Fruit fly (Drosophila melanogaster) whole organism, embryonic: ENCODE results near the gene CG31870.
A peak's percentile ranks its signal among the peaks of the same experiment; 100 is the strongest.

Experiments used
- Atf6 ChIP-seq: fragments of 200-800 bp; sonication (Bioruptor generic); IDR thresholded peaks from 2 replicates; pipeline ENCODE4 v1.3.6; 2022; ENCODE audit warnings: missing biosample characterization, missing genetic modification characterization
- CG10979 ChIP-seq: fragments of 200-800 bp; sonication (Bioruptor generic); optimal IDR thresholded peaks from 2 replicates; lab custom pipeline; 2018; ENCODE audit warnings: missing biosample characterization, mild to moderate bottlenecking, missing genetic modification characterization, moderate library complexity
- CG11085 ChIP-seq: fragments of 200-800 bp; sonication (Bioruptor generic); IDR thresholded peaks from 2 replicates; pipeline ENCODE4 v1.3.6; 2022; ENCODE audit warnings: missing biosample characterization, missing genetic modification characterization
- CG11504 ChIP-seq: fragments of 200-800 bp; sonication (Bioruptor generic); optimal IDR thresholded peaks from 3 replicates; lab custom pipeline; 2019; ENCODE audit warnings: missing biosample characterization, mild to moderate bottlenecking, missing genetic modification characterization, moderate library complexity
- CG12769 ChIP-seq: fragments of 200-800 bp; sonication (Bioruptor generic); optimal IDR thresholded peaks from 2 replicates; lab custom pipeline; 2019; ENCODE audit warnings: missing biosample characterization, mild to moderate bottlenecking, missing genetic modification characterization, moderate library complexity
- CG13123 ChIP-seq: fragments of 200-800 bp; sonication (Bioruptor generic); optimal IDR thresholded peaks from 2 replicates; lab custom pipeline; 2016; ENCODE audit warnings: missing biosample characterization, missing genetic modification characterization
- CG13296 ChIP-seq: fragments of 200-800 bp; sonication (Bioruptor generic); optimal IDR thresholded peaks from 3 replicates; lab custom pipeline; 2018; ENCODE audit warnings: missing biosample characterization, mild to moderate bottlenecking, missing genetic modification characterization
- CG13775 ChIP-seq: fragments of 200-800 bp; sonication (Bioruptor generic); optimal IDR thresholded peaks from 3 replicates; lab custom pipeline; 2017; ENCODE audit warnings: missing biosample characterization, mild to moderate bottlenecking, missing genetic modification characterization
- CG1529 ChIP-seq: fragments of 200-800 bp; sonication (Bioruptor generic); optimal IDR thresholded peaks from 3 replicates; lab custom pipeline; 2018; ENCODE audit warnings: missing biosample characterization, missing genetic modification characterization
- CG15514 ChIP-seq: fragments of 200-800 bp; sonication (Bioruptor generic); optimal IDR thresholded peaks from 3 replicates; lab custom pipeline; 2017; ENCODE audit warnings: missing biosample characterization, missing genetic modification characterization, mild to moderate bottlenecking, moderate library complexity, missing genetic modification reagents
- CG18262 ChIP-seq: fragments of 200-800 bp; optimal IDR thresholded peaks from 3 replicates; lab custom pipeline; 2019; ENCODE audit warnings: missing biosample characterization, mild to moderate bottlenecking, missing genetic modification characterization, moderate library complexity
- CG18599 ChIP-seq: fragments of 200-800 bp; sonication (Bioruptor generic); optimal IDR thresholded peaks from 3 replicates; lab custom pipeline; 2017; ENCODE audit warnings: missing biosample characterization, missing genetic modification characterization, mild to moderate bottlenecking, moderate library complexity, missing genetic modification reagents
- CG2678 ChIP-seq: fragments of 200-800 bp; sonication (Bioruptor generic); optimal IDR thresholded peaks from 3 replicates; lab custom pipeline; 2019; ENCODE audit warnings: missing biosample characterization, mild to moderate bottlenecking, missing genetic modification characterization, moderate library complexity
- CG3065 ChIP-seq: fragments of 200-800 bp; sonication (Bioruptor generic); optimal IDR thresholded peaks from 2 replicates; lab custom pipeline; 2016; ENCODE audit warnings: missing biosample characterization, missing genetic modification characterization
- CG3163 ChIP-seq: fragments of 200-800 bp; sonication (Bioruptor generic); optimal IDR thresholded peaks from 3 replicates; lab custom pipeline; 2016; ENCODE audit warnings: missing biosample characterization, missing genetic modification characterization
- CG6175 ChIP-seq: fragments of 200-800 bp; sonication (Bioruptor generic); IDR thresholded peaks from 3 replicates; pipeline ENCODE4 v1.3.6; 2022; ENCODE audit warnings: missing biosample characterization, missing genetic modification characterization
- CG6254 ChIP-seq: fragments of 200-800 bp; sonication (Bioruptor generic); optimal IDR thresholded peaks from 3 replicates; lab custom pipeline; 2017; ENCODE audit warnings: mild to moderate bottlenecking, missing biosample characterization, missing genetic modification reagents, missing genetic modification characterization
- CG7786 ChIP-seq: fragments of 200-800 bp; sonication (Bioruptor generic); optimal IDR thresholded peaks from 2 replicates; lab custom pipeline; 2016; ENCODE audit warnings: missing biosample characterization, missing genetic modification characterization
- CG7839 ChIP-seq: fragments of 200-800 bp; sonication (Bioruptor generic); optimal IDR thresholded peaks from 3 replicates; lab custom pipeline; 2018; ENCODE audit warnings: missing biosample characterization, mild to moderate bottlenecking, missing genetic modification characterization, moderate library complexity
- CG8290 ChIP-seq, 3 experiments: fragments of 200-800 bp; sonication (Bioruptor generic); optimal IDR thresholded peaks; 2 replicates each; lab custom pipeline; 2016 to 2019; ENCODE audit warnings: missing biosample characterization in 3 of 3, missing genetic modification characterization in 3 of 3, mild to moderate bottlenecking in 2 of 3, moderate library complexity in 1 of 3
- CG9609 ChIP-seq: fragments of 200-800 bp; sonication (Bioruptor generic); optimal IDR thresholded peaks from 3 replicates; lab custom pipeline; 2016; ENCODE audit warnings: missing biosample characterization, missing genetic modification characterization
- CG9876 ChIP-seq: fragments of 200-800 bp; sonication (Bioruptor generic); optimal IDR thresholded peaks from 2 replicates; lab custom pipeline; 2016; ENCODE audit warnings: missing biosample characterization, missing genetic modification characterization
- Dll ChIP-seq: fragments of 200-800 bp; sonication (Bioruptor generic); IDR thresholded peaks from 4 replicates; pipeline ENCODE4 v1.3.6; 2022; ENCODE audit warnings: missing biosample characterization, missing genetic modification characterization; ENCODE audit not compliant: partially characterized antibody
- Hand ChIP-seq: fragments of 200-800 bp; sonication (Bioruptor generic); optimal IDR thresholded peaks from 2 replicates; lab custom pipeline; 2017; ENCODE audit warnings: mild to moderate bottlenecking, missing biosample characterization, missing genetic modification reagents, missing genetic modification characterization
- Hr78 ChIP-seq, 2 experiments: fragments of 200-800 bp in 1 of 2; fragments of >200 bp in 1 of 2; sonication (Bioruptor generic) in 1 of 2; optimal IDR thresholded peaks; 2 replicates each; lab custom pipeline; 2017 to 2019; ENCODE audit warnings: missing biosample characterization in 2 of 2, missing genetic modification characterization in 2 of 2, mild to moderate bottlenecking in 1 of 2, moderate library complexity in 1 of 2
- Med ChIP-seq: fragments of 200-800 bp; sonication (Bioruptor generic); peaks from one replicate; lab custom pipeline; 2016; ENCODE audit warnings: missing biosample characterization, missing genetic modification characterization, mild to moderate bottlenecking, inconsistent platforms, moderate library complexity
- Meics ChIP-seq: fragments of 200-800 bp; sonication (Bioruptor generic); optimal IDR thresholded peaks from 2 replicates; lab custom pipeline; 2017; ENCODE audit warnings: missing biosample characterization, mild to moderate bottlenecking, missing genetic modification characterization
- Nf-YB ChIP-seq: fragments of 200-800 bp; sonication (Bioruptor generic); optimal IDR thresholded peaks from 3 replicates; lab custom pipeline; 2019; ENCODE audit warnings: missing biosample characterization, mild to moderate bottlenecking, missing genetic modification characterization, moderate library complexity
- Poxn ChIP-seq: fragments of 200-800 bp; sonication (Bioruptor generic); IDR thresholded peaks from 2 replicates; pipeline ENCODE4 v1.3.6; 2022; ENCODE audit warnings: missing biosample characterization, missing genetic modification characterization
- Rfx ChIP-seq: fragments of 200-800 bp; sonication (Bioruptor generic); IDR thresholded peaks from 2 replicates; pipeline ENCODE4 v1.3.6; 2022; ENCODE audit warnings: missing biosample characterization, missing genetic modification characterization
- Six4 ChIP-seq: fragments of 200-800 bp; sonication (Bioruptor generic); optimal IDR thresholded peaks from 2 replicates; lab custom pipeline; 2016; ENCODE audit warnings: missing biosample characterization, missing genetic modification characterization
- Vsx1 ChIP-seq: fragments of 200-800 bp; sonication (Bioruptor generic); optimal IDR thresholded peaks from 2 replicates; lab custom pipeline; 2017; ENCODE audit warnings: missing biosample characterization, mild to moderate bottlenecking, missing genetic modification characterization, missing genetic modification reagents
- Xrp1 ChIP-seq: fragments of 200-800 bp; sonication (Bioruptor generic); IDR thresholded peaks from 2 replicates; pipeline ENCODE4 v1.3.6; 2022; ENCODE audit warnings: missing biosample characterization, missing genetic modification characterization
- ara ChIP-seq: fragments of 200-800 bp; sonication (Bioruptor generic); IDR thresholded peaks from 2 replicates; pipeline ENCODE4 v1.3.6; 2022; ENCODE audit warnings: missing biosample characterization, missing genetic modification characterization
- bab2 ChIP-seq: fragments of 200-800 bp; sonication (Bioruptor generic); optimal IDR thresholded peaks from 2 replicates; lab custom pipeline; 2016; ENCODE audit warnings: missing biosample characterization, missing genetic modification characterization
- ci ChIP-seq: fragments of 200-800 bp; sonication (Bioruptor generic); IDR thresholded peaks from 3 replicates; pipeline ENCODE4 v1.3.6; 2022; ENCODE audit warnings: missing biosample characterization, missing genetic modification characterization
- dmrt99B ChIP-seq: fragments of 200-800 bp; sonication (Bioruptor generic); optimal IDR thresholded peaks from 2 replicates; lab custom pipeline; 2018; ENCODE audit warnings: missing biosample characterization, mild to moderate bottlenecking, missing genetic modification characterization, moderate library complexity
- h ChIP-seq: fragments of >200 bp; optimal IDR thresholded peaks from 2 replicates; lab custom pipeline; 2017
- kay ChIP-seq: fragments of 200-800 bp; sonication (Bioruptor generic); optimal IDR thresholded peaks from 2 replicates; lab custom pipeline; 2016; ENCODE audit warnings: missing biosample characterization, missing genetic modification characterization
- lab ChIP-seq: fragments of 200-800 bp; sonication (Bioruptor generic); optimal IDR thresholded peaks from 3 replicates; lab custom pipeline; 2017; ENCODE audit warnings: missing biosample characterization, missing genetic modification characterization, mild to moderate bottlenecking, moderate library complexity, missing genetic modification reagents
- otp ChIP-seq: fragments of 200-800 bp; sonication (Bioruptor generic); IDR thresholded peaks from 3 replicates; pipeline ENCODE4, ENCODE4 v1.3.6; 2022; ENCODE audit warnings: missing biosample characterization, missing genetic modification characterization
- pnt ChIP-seq: fragments of 200-800 bp; sonication (Bioruptor generic); optimal IDR thresholded peaks from 3 replicates; lab custom pipeline; 2016; ENCODE audit warnings: missing biosample characterization, missing genetic modification characterization
- pzg ChIP-seq: fragments of 200-800 bp; sonication (Bioruptor generic); optimal IDR thresholded peaks from 3 replicates; lab custom pipeline; 2018; ENCODE audit warnings: missing biosample characterization, mild to moderate bottlenecking, missing genetic modification characterization, moderate library complexity
- sc ChIP-seq, 3 experiments: fragments of >200 bp in 2 of 3; fragments of 200-800 bp in 1 of 3; sonication (Bioruptor generic) in 1 of 3; optimal IDR thresholded peaks; 2 replicates in 2 of 3; 3 replicates in 1 of 3; lab custom pipeline; 2017; ENCODE audit warnings: mild to moderate bottlenecking in 1 of 3, missing biosample characterization in 1 of 3, missing genetic modification characterization in 1 of 3, missing genetic modification reagents in 1 of 3
- slbo ChIP-seq: fragments of 200-800 bp; sonication (Bioruptor generic); IDR thresholded peaks from 2 replicates; pipeline ENCODE4 v1.3.6; 2022; ENCODE audit warnings: missing biosample characterization, missing genetic modification characterization
- so ChIP-seq: fragments of 200-800 bp; sonication (Bioruptor generic); IDR thresholded peaks from 3 replicates; pipeline ENCODE4 v1.3.6; 2022; ENCODE audit warnings: missing biosample characterization, missing genetic modification characterization
- sob ChIP-seq: fragments of 200-800 bp; sonication (Bioruptor generic); IDR thresholded peaks from 2 replicates; pipeline ENCODE4 v1.3.6; 2022; ENCODE audit warnings: missing biosample characterization, missing genetic modification characterization
- tap ChIP-seq: fragments of 200-800 bp; optimal IDR thresholded peaks from 3 replicates; lab custom pipeline; 2019; ENCODE audit warnings: missing biosample characterization, mild to moderate bottlenecking, missing genetic modification characterization, moderate library complexity
- tgo ChIP-seq: fragments of 200-800 bp; sonication (Bioruptor generic); IDR thresholded peaks from 3 replicates; pipeline ENCODE4 v1.3.6; 2022; ENCODE audit warnings: missing biosample characterization, missing genetic modification characterization
- zen ChIP-seq: fragments of 200-800 bp; sonication (Bioruptor generic); optimal IDR thresholded peaks from 3 replicates; lab custom pipeline; 2018; ENCODE audit warnings: missing biosample characterization, mild to moderate bottlenecking, missing genetic modification characterization, moderate library complexity

CG31870 gene

dm6 chr2L:10754599-10754998 is 35.4 kb upstream of the CG31870 start (continued):
- no peak for TF ChIP-seq CG10979 (tag; lab: Kevin White, UChicago)
- TF ChIP-seq Atf6 (GFP tag; lab: Robert Waterston, UW) = 0 out of 2 replicates have a peak, but pooled peaks have one; percentile 29
- TF ChIP-seq Rfx = peak; percentile 27; the same call in 1 of the 2 replicates
- TF ChIP-seq zen = no peak
- peak; percentile 32 for TF ChIP-seq bab2 (GFP tag; lab: Kevin White, UChicago)
- TF ChIP-seq ci = 0 out of 3 replicates have a peak, but pooled peaks have one; percentile 20
- peak; percentile 16 for TF ChIP-seq CG11504 (tag; lab: Kevin White, UChicago)
- TF ChIP-seq kay (GFP tag; lab: Kevin White, UChicago) = no peak
- no peak for TF ChIP-seq Six4 (GFP tag; lab: Kevin White, UChicago)
- TF ChIP-seq pnt (GFP tag; lab: Kevin White, UChicago) = no peak
- 0 out of 2 replicates have a peak, but pooled peaks have one; percentile 7 for TF ChIP-seq ara (GFP tag; lab: Robert Waterston, UW)
- no peak for TF ChIP-seq dmrt99B (tag; lab: Kevin White, UChicago)
- TF ChIP-seq Med = peak; percentile 84
- TF ChIP-seq CG13775 (GFP tag; lab: Kevin White, UChicago) = no peak
- TF ChIP-seq Poxn (GFP tag; lab: Robert Waterston, UW) = no peak
- 0 out of 3 replicates have a peak, but pooled peaks have one; percentile 11 for TF ChIP-seq so (GFP tag; lab: Robert Waterston, UW)
- TF ChIP-seq Hand (GFP tag; lab: Kevin White, UChicago) = no peak
- no peak for TF ChIP-seq CG6175 (GFP tag; lab: Robert Waterston, UW)
- TF ChIP-seq Dll = no peak
- 0 out of 3 replicates have a peak, but pooled peaks have one; percentile 8 for TF ChIP-seq otp (GFP tag; lab: Robert Waterston, UW)
- TF ChIP-seq CG8290 (GFP tag; optimal IDR thresholded peaks at IDR 0.05; lab: Kevin White, UChicago) = no peak
- TF ChIP-seq CG8290 (tag; optimal IDR thresholded peaks at IDR 0.05; lab: Kevin White, UChicago) = peak in 1 of 2 experiments; percentile 22
- TF ChIP-seq lab (GFP tag; lab: Kevin White, UChicago) = peak; percentile 50
- peak; percentile 50 for TF ChIP-seq Vsx1
- 0 out of 2 replicates have a peak, but pooled peaks have one; percentile 18 for TF ChIP-seq Xrp1
- TF ChIP-seq slbo = peak; percentile 25; the same call in 1 of the 2 replicates
- 0 out of 2 replicates have a peak, but pooled peaks have one; percentile 6 for TF ChIP-seq sob (GFP tag; lab: Robert Waterston, UW)
- peak; percentile 16 for TF ChIP-seq CG18262 (tag; lab: Kevin White, UChicago)
- TF ChIP-seq sc (optimal IDR thresholded peaks at IDR 0.05; lab: Kevin White, UChicago) = no peak
- TF ChIP-seq sc (GFP tag; optimal IDR thresholded peaks at IDR 0.05; lab: Kevin White, UChicago) = no peak
- peak; percentile 25 for TF ChIP-seq Meics
- TF ChIP-seq CG12769 = peak; percentile 42
- peak; percentile 23; the same call in 1 of the 3 replicates for TF ChIP-seq tgo
- no peak for TF ChIP-seq CG6254 (GFP tag; lab: Kevin White, UChicago)
- peak; percentile 11 for TF ChIP-seq CG2678 (tag; lab: Kevin White, UChicago)
- no peak for TF ChIP-seq CG11085

- peak; percentile 39 for TF ChIP-seq CG3163
- TF ChIP-seq pzg = no peak
- TF ChIP-seq CG7786 = no peak
- peak; percentile 24 for TF ChIP-seq CG13296
- TF ChIP-seq CG18599 (GFP tag; lab: Kevin White, UChicago) = peak; percentile 51
- no peak for TF ChIP-seq CG3065 (GFP tag; lab: Kevin White, UChicago)
- TF ChIP-seq Nf-YB = no peak
- TF ChIP-seq CG9876 = peak; percentile 19
- TF ChIP-seq Meics = peak; percentile 43
- no peak for TF ChIP-seq h (lab: Kevin White, UChicago)
- TF ChIP-seq tap (tag; lab: Kevin White, UChicago) = peak; percentile 28
- TF ChIP-seq CG6175 (GFP tag; lab: Robert Waterston, UW) = no peak
- TF ChIP-seq CG7839 (tag; lab: Kevin White, UChicago) = peak; percentile 24
- peak; percentile 43 for TF ChIP-seq CG15514
- TF ChIP-seq CG13123 = no peak
- peak; percentile 7 for TF ChIP-seq CG1529
- TF ChIP-seq Hr78 (GFP tag; optimal IDR thresholded peaks at IDR 0.05; lab: Kevin White, UChicago) = peak in 1 of 2 experiments; percentile 2
- no peak for TF ChIP-seq CG9609
Measured at dm6 chr2L:10756049-10756448, 34.0 kb upstream of the CG31870 start, which contains the start of gene CG17124. CG17124 (minus strand) TSS chr2L:10756325.
